Fruit fly (Drosophila melanogaster) whole organism, pupa: ENCODE measurements around the gene ND-13A.

ENCODE experiments used
- CG10348 ChIP-seq: fragments of 200-800 bp; sonication (Bioruptor generic); IDR thresholded peaks from 2 replicates; pipeline ENCODE4 v1.3.6; 2022; ENCODE audit warnings: missing biosample characterization, missing genetic modification characterization
- CG12605 ChIP-seq: fragments of 200-800 bp; sonication (Bioruptor generic); IDR thresholded peaks from 2 replicates; pipeline ENCODE4 v1.3.6; 2022; ENCODE audit warnings: missing biosample characterization, missing genetic modification characterization
- CG13204 ChIP-seq: fragments of 200-800 bp; sonication (Bioruptor generic); optimal IDR thresholded peaks from 2 replicates; lab custom pipeline; 2018; ENCODE audit warnings: missing biosample characterization, mild to moderate bottlenecking, missing genetic modification characterization, moderate library complexity
- CG14655 ChIP-seq: fragments of 200-800 bp; sonication (Bioruptor generic); optimal IDR thresholded peaks from 3 replicates; lab custom pipeline; 2017; ENCODE audit warnings: mild to moderate bottlenecking, missing biosample characterization, missing genetic modification reagents, missing genetic modification characterization
- CG15710 ChIP-seq: fragments of 200-800 bp; sonication (Bioruptor generic); optimal IDR thresholded peaks from 2 replicates; lab custom pipeline; 2018; ENCODE audit warnings: missing biosample characterization, mild to moderate bottlenecking, missing genetic modification characterization, moderate library complexity
- CG17806 ChIP-seq: fragments of 200-800 bp; sonication (Bioruptor generic); optimal IDR thresholded peaks from 2 replicates; lab custom pipeline; 2018; ENCODE audit warnings: missing biosample characterization, mild to moderate bottlenecking, missing genetic modification characterization, moderate library complexity
- CG32121 ChIP-seq: fragments of 200-800 bp; sonication (Bioruptor generic); IDR thresholded peaks from 2 replicates; pipeline ENCODE4 v1.3.6; 2022; ENCODE audit warnings: missing biosample characterization, missing genetic modification characterization
- CG34367 ChIP-seq: fragments of 200-800 bp; sonication (Bioruptor generic); optimal IDR thresholded peaks from 2 replicates; lab custom pipeline; 2018; ENCODE audit warnings: missing biosample characterization, mild to moderate bottlenecking, missing genetic modification characterization
- CG4496 ChIP-seq: fragments of 200-800 bp; sonication (Bioruptor generic); IDR thresholded peaks from 3 replicates; pipeline ENCODE4 v1.3.6; 2022; ENCODE audit warnings: missing biosample characterization, missing genetic modification characterization
- CG8159 ChIP-seq: fragments of 200-800 bp; sonication (Bioruptor generic); optimal IDR thresholded peaks from 3 replicates; lab custom pipeline; 2018; ENCODE audit warnings: missing biosample characterization, mild to moderate bottlenecking, missing genetic modification characterization, moderate library complexity
- CG8301 ChIP-seq: fragments of 200-800 bp; sonication (Bioruptor generic); optimal IDR thresholded peaks from 2 replicates; lab custom pipeline; 2018; ENCODE audit warnings: missing biosample characterization, mild to moderate bottlenecking, missing genetic modification characterization
- CG9948 ChIP-seq: fragments of 200-800 bp; sonication (Bioruptor generic); optimal IDR thresholded peaks from 2 replicates; lab custom pipeline; 2018; ENCODE audit warnings: missing biosample characterization, mild to moderate bottlenecking, missing genetic modification characterization, moderate library complexity
- D1 ChIP-seq: fragments of 200-800 bp; sonication (Bioruptor generic); optimal IDR thresholded peaks from 2 replicates; lab custom pipeline; 2018; ENCODE audit warnings: missing biosample characterization, mild to moderate bottlenecking, missing genetic modification characterization, moderate library complexity
- EcR ChIP-seq: fragments of 200-800 bp; sonication (Bioruptor generic); optimal IDR thresholded peaks from 3 replicates; lab custom pipeline; 2019; ENCODE audit warnings: missing biosample characterization, missing genetic modification characterization, mild to moderate bottlenecking, moderate library complexity, missing genetic modification reagents
- Ets98B ChIP-seq: fragments of 200-800 bp; sonication (Bioruptor generic); IDR thresholded peaks from 2 replicates; pipeline ENCODE4 v1.3.6; 2022; ENCODE audit warnings: missing biosample characterization, missing genetic modification characterization
- Pif1A ChIP-seq: fragments of 200-800 bp; sonication (Bioruptor generic); optimal IDR thresholded peaks from 3 replicates; lab custom pipeline; 2016; ENCODE audit warnings: missing biosample characterization, missing genetic modification characterization
- Pif1B ChIP-seq: fragments of 200-800 bp; sonication (Bioruptor generic); optimal IDR thresholded peaks from 3 replicates; lab custom pipeline; 2016; ENCODE audit warnings: missing biosample characterization, missing genetic modification characterization
- Snoo ChIP-seq: fragments of 200-800 bp; sonication (Bioruptor generic); optimal IDR thresholded peaks from 3 replicates; lab custom pipeline; 2017; ENCODE audit warnings: missing biosample characterization, mild to moderate bottlenecking, missing genetic modification characterization, inconsistent platforms
- fd96Ca ChIP-seq: fragments of 200-800 bp; sonication (Bioruptor generic); IDR thresholded peaks from 3 replicates; pipeline ENCODE4 v1.3.6; 2022; ENCODE audit warnings: missing biosample characterization, missing genetic modification characterization
- gl ChIP-seq: fragments of 200-800 bp; sonication (Bioruptor generic); optimal IDR thresholded peaks from 2 replicates; lab custom pipeline; 2018; ENCODE audit warnings: missing biosample characterization, mild to moderate bottlenecking, missing genetic modification characterization
- rn ChIP-seq: fragments of 200-800 bp; sonication (Bioruptor generic); IDR thresholded peaks from 2 replicates; pipeline ENCODE4 v1.3.6; 2022; ENCODE audit warnings: missing biosample characterization, missing genetic modification characterization

ND-13A gene

DNA sequence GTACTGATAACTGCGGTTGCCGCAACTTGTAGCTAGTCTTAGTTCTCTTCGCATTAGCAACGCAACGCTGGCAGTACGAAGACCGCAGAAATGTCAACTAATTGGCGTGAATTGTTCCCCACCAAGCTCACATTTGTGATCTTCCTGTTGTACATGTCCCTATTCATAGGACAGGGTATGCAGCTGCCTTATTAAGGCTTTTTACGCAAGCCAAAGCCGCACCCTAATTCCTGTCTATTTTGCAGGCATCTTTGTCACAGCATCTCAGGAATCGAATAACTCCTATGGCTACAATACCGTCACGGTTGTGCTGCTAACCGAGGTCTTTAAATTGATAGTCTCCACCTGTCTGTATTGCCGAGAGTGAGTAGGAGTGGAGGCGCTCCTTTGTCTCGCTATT, 47.1 kb downstream of the ND-13A start, which contains the start of gene eIF3h:
eIF3h (minus strand) TSS at position 101 of the 400 bp plus-strand sequence.
- TF ChIP-seq CG4496 = no peak
- no peak for TF ChIP-seq CG32121
- no peak for TF ChIP-seq EcR (GFP tag; lab: Kevin White, UChicago)
- TF ChIP-seq D1 (tag; lab: Kevin White, UChicago) = no peak
- TF ChIP-seq CG9948 (tag; lab: Kevin White, UChicago) = no peak
- no peak for TF ChIP-seq CG17806 (tag; lab: Kevin White, UChicago)
- no peak for TF ChIP-seq Ets98B
- no peak for TF ChIP-seq fd96Ca (GFP tag; lab: Robert Waterston, UW)
- TF ChIP-seq CG14655 (GFP tag; lab: Kevin White, UChicago) = no peak
- no peak for TF ChIP-seq gl (tag; lab: Kevin White, UChicago)

DNA sequence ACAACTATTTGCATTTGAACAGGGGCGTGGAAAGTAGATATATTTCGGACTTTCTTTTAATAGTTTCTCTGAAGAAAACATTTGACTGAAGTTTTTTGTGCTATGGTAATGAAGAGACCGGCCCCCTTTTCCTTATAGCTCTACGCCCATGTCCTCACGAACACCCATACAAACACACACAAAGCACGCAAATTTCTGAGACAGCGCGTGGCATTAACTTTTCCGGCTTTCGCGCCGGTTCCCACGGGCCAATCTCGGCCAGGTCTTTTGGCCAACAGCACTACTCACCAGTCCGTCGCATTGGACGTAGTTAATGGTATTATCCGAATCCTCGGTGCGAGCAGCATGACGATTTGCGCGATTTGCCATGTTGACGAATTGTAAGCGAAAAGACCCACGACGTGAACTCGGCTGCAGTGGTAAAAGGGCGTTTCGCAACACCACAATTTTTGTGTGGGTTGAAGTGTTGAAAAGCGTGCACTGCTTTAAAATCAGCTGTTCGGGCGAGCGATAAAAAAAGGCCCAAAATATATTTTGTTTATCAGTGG, 47.6 kb downstream of the ND-13A start, which contains the start of gene senju:
senju (plus strand) TSS at position 477 of the 548 bp plus-strand sequence.
- TF ChIP-seq CG34367 (tag; lab: Kevin White, UChicago) = peak; percentile 68
- peak; percentile 77 for TF ChIP-seq CG15710 (tag; lab: Kevin White, UChicago)
- peak; percentile 57 for TF ChIP-seq EcR (GFP tag; lab: Kevin White, UChicago)
- peak; percentile 77 for TF ChIP-seq CG17806 (tag; lab: Kevin White, UChicago)
- TF ChIP-seq Snoo (tag; lab: Kevin White, UChicago) = peak; percentile 80
- TF ChIP-seq CG8159 = peak; percentile 74
- TF ChIP-seq CG12605 (GFP tag; lab: Robert Waterston, UW) = peak; percentile 73
- peak; percentile 89 for TF ChIP-seq CG4496
- TF ChIP-seq gl (tag; lab: Kevin White, UChicago) = peak; percentile 65
- TF ChIP-seq rn (GFP tag; lab: Robert Waterston, UW) = peak; percentile 58; the same call in 1 of the 2 replicates
- TF ChIP-seq CG10348 = no peak
- TF ChIP-seq CG8301 (tag; lab: Kevin White, UChicago) = peak; percentile 79
- TF ChIP-seq Pif1B = peak; percentile 80
- TF ChIP-seq CG13204 (GFP tag; lab: Kevin White, UChicago) = no peak
- peak; percentile 71 for TF ChIP-seq CG9948 (tag; lab: Kevin White, UChicago)
- TF ChIP-seq Ets98B = peak; percentile 87
- peak; percentile 89 for TF ChIP-seq Pif1A
- peak; percentile 79 for TF ChIP-seq CG32121
- TF ChIP-seq CG14655 (GFP tag; lab: Kevin White, UChicago) = no peak
- TF ChIP-seq D1 (tag; lab: Kevin White, UChicago) = no peak
- peak; percentile 89 for TF ChIP-seq fd96Ca (GFP tag; lab: Robert Waterston, UW)
- TF ChIP-seq, all 21 proteins: peak for 17

DNA sequence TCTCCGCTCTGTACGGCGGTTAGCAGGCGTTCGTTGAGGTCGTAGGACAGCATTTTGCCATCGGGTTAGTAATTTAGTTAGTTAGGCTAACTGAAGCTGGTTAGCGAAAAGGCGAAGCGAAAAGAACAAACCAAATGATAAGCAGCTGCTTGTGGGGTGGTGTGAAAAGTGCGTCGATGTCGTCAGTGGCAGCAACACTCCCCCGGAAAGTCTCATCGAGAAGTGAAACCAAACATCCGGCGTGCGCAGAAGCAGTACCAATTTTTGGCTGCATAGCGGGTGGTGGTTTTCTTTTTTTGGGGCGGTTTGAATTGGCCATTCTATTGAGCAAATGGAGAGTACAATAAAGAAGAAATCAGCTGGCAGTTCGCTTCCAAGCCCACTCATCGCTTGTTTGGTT, 49.3 kb downstream of the ND-13A start, which contains the start of gene CG9121:
CG9121 (minus strand) TSS at position 238 of the 400 bp plus-strand sequence.
- no peak for TF ChIP-seq CG13204 (GFP tag; lab: Kevin White, UChicago)
- TF ChIP-seq CG4496 = no peak
- no peak for TF ChIP-seq rn (GFP tag; lab: Robert Waterston, UW)
- no peak for TF ChIP-seq fd96Ca (GFP tag; lab: Robert Waterston, UW)
- TF ChIP-seq gl (tag; lab: Kevin White, UChicago) = no peak
- TF ChIP-seq D1 (tag; lab: Kevin White, UChicago) = no peak
- no peak for TF ChIP-seq Pif1A
- TF ChIP-seq CG17806 (tag; lab: Kevin White, UChicago) = no peak
- TF ChIP-seq CG8301 (tag; lab: Kevin White, UChicago) = no peak
- no peak for TF ChIP-seq CG8159
- TF ChIP-seq CG32121 = no peak
- no peak for TF ChIP-seq Pif1B
- no peak for TF ChIP-seq CG15710 (tag; lab: Kevin White, UChicago)
- no peak for TF ChIP-seq CG14655 (GFP tag; lab: Kevin White, UChicago)
- TF ChIP-seq CG34367 (tag; lab: Kevin White, UChicago) = no peak
- no peak for TF ChIP-seq Snoo (tag; lab: Kevin White, UChicago)

DNA sequence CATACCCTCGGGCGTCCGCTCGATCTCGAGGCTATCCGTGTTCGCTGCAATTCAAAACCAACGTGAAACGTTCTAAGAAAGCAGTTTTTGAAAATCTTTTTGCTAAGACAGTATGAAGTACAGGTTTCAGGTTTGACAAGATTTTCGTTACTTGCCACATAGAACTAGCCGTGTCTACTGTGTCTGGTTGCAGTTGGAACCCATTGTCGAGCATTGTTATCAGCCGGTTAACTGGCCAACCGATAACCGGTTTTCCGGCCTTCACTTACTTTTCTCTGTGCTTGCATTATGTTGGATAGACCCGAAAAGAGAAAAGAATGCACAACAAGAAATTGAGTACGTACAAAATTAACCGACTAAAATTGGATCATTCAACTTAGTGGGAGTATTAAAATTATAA, 50.1 kb downstream of the ND-13A start:
- no peak for TF ChIP-seq gl (tag; lab: Kevin White, UChicago)
- no peak for TF ChIP-seq CG13204 (GFP tag; lab: Kevin White, UChicago)
- TF ChIP-seq CG9948 (tag; lab: Kevin White, UChicago) = no peak
- TF ChIP-seq Pif1B = peak; percentile 14
- TF ChIP-seq CG17806 (tag; lab: Kevin White, UChicago) = no peak
- TF ChIP-seq D1 (tag; lab: Kevin White, UChicago) = no peak
- TF ChIP-seq CG8159 = no peak
- no peak for TF ChIP-seq CG12605 (GFP tag; lab: Robert Waterston, UW)
- TF ChIP-seq fd96Ca (GFP tag; lab: Robert Waterston, UW) = no peak
- no peak for TF ChIP-seq Pif1A
- TF ChIP-seq EcR (GFP tag; lab: Kevin White, UChicago) = peak; percentile 51
- TF ChIP-seq CG15710 (tag; lab: Kevin White, UChicago) = no peak
- TF ChIP-seq CG32121 = no peak
- no peak for TF ChIP-seq rn (GFP tag; lab: Robert Waterston, UW)
- TF ChIP-seq Snoo (tag; lab: Kevin White, UChicago) = no peak
- no peak for TF ChIP-seq CG10348
- no peak for TF ChIP-seq Ets98B
- peak; percentile 50; the same call in 1 of the 3 replicates for TF ChIP-seq CG4496
- no peak for TF ChIP-seq CG14655 (GFP tag; lab: Kevin White, UChicago)
- TF ChIP-seq CG8301 (tag; lab: Kevin White, UChicago) = peak; percentile 23
- no peak for TF ChIP-seq CG34367 (tag; lab: Kevin White, UChicago)
